Worm (Caenorhabditis elegans): ENCODE measurements around the gene mam-4.

Gene mam-4

DNA sequence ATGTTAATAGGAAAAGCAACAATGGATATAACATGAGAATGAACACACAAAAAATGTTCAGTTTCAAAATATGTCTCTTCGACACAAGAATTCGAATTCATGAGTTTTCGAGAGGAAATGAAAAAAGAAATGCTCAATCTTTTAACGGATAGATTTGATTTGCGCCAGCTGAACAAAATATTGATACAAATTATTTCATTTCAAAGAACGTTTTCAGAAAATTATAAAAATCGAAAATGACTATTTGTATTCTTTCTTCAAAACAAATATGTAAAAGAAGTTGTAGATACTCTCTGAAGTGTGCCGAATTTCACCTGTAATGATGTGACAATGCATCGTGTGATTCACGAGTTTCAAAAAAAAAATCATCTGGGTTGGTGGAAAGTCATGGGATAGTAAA, 52.6 kb downstream of the mam-4 start, which contains the start of gene srh-47:
TSS of gene srh-47 (minus strand) at position 101 of the 400 bp plus-strand sequence.
- TF ChIP-seq pqm-1 (tag; optimal IDR thresholded peaks at IDR 0.05) (no peak), tbx-2 (tag; optimal IDR thresholded peaks at IDR 0.05) (no peak), unc-62 (GFP tag; optimal IDR thresholded peaks at IDR 0.05) (no peak), aly-2 (tag; optimal IDR thresholded peaks at IDR 0.05) (no peak), efl-1 (optimal IDR thresholded peaks at IDR 0.05) (no peak), efl-1 (GFP tag; optimal IDR thresholded peaks at IDR 0.05 in 1 of 2) (no peak), fkh-8 (tag; optimal IDR thresholded peaks at IDR 0.05) (no peak), C04F5.9 (tag; optimal IDR thresholded peaks at IDR 0.05) (no peak), alr-1 (tag; optimal IDR thresholded peaks at IDR 0.05; ENCODE audit: borderline replicate concordance) (no peak), elt-3 (tag; optimal IDR thresholded peaks at IDR 0.05) (no peak), nhr-11 (tag; optimal IDR thresholded peaks at IDR 0.05) (no peak), fos-1 (tag; optimal IDR thresholded peaks at IDR 0.05) (no peak), ceh-82 (tag; optimal IDR thresholded peaks at IDR 0.05) (no peak), grh-1 (GFP tag; IDR thresholded peaks at IDR 0.05) (no peak), snpc-4 (tag; optimal IDR thresholded peaks at IDR 0.05) (no peak), lin-15B (tag; optimal IDR thresholded peaks at IDR 0.05) (no peak), snu-23 (GFP tag; optimal IDR thresholded peaks at IDR 0.05) (no peak)

Data from whole organism, L1 larva.